Worm (Caenorhabditis elegans) whole organism, early embryonic: Measurements from ENCODE around the gene ZK643.2.

ENCODE experiments used
- B0310.2 ChIP-seq: sonication (generic microtip); optimal IDR thresholded peaks from 2 replicates; lab custom pipeline; 2016; ENCODE audit warnings: mild to moderate bottlenecking, missing genetic modification characterization, missing compliant biosample characterization
- aly-1 ChIP-seq: sonication (generic microtip); optimal IDR thresholded peaks from 2 replicates; lab custom pipeline; 2016; ENCODE audit warnings: missing genetic modification characterization, missing compliant biosample characterization
- ama-1 ChIP-seq: fragments of 150-350 bp; optimal IDR thresholded peaks from 2 replicates; lab custom pipeline; 2014
- ceh-36 ChIP-seq: sonication (generic microtip); optimal IDR thresholded peaks from 2 replicates; lab custom pipeline; 2016; ENCODE audit warnings: missing genetic modification characterization, inconsistent platforms, missing compliant biosample characterization
- flt-1 ChIP-seq: fragments of 200-800 bp; sonication (Bioruptor generic); IDR thresholded peaks from 2 replicates; pipeline ENCODE4 v1.3.6; 2022; ENCODE audit warnings: missing genetic modification characterization, missing compliant biosample characterization
- hmbx-1 ChIP-seq: sonication (generic microtip); optimal IDR thresholded peaks from 2 replicates; lab custom pipeline; 2016; ENCODE audit warnings: mild to moderate bottlenecking, missing genetic modification characterization, missing compliant biosample characterization
- sea-1 ChIP-seq: fragments of 200-800 bp; sonication (Bioruptor generic); conservative IDR thresholded peaks from 2 replicates; pipeline ENCODE4 v1.3.6; 2022; ENCODE audit warnings: missing genetic modification characterization, missing compliant biosample characterization
- tbx-11 ChIP-seq: fragments of 200-800 bp; sonication (Bioruptor generic); IDR thresholded peaks from 2 replicates; pipeline ENCODE4 v1.3.6; 2022; ENCODE audit warnings: missing genetic modification characterization, missing compliant biosample characterization
- tra-4 ChIP-seq: sonication (generic microtip); optimal IDR thresholded peaks from 2 replicates; lab custom pipeline; 2017; ENCODE audit warnings: missing genetic modification characterization, missing compliant biosample characterization

DNA sequence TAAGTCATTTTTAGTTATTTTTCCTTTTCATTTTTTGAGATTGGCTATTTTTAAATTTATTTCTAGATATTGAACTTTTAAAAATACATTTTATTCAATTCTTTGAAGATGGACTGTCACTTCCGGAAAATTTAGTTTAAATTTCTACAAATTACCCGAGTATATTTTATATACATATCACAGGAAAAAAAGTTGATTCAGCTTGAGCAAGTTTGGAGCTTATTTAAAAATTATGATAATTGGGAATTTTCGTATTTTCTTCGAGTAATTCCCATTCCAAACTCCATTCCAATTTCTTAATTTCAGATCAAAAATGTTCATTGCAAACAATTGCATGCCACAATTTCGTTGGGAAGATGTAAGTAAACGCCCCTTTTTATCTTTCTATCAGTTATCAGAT lies 26.6 kb upstream of the ZK643.2 start, which contains the start of gene arrd-15:
- TF ChIP-seq ama-1, result no peak
- TF ChIP-seq aly-1 (tag; lab: Kevin White, UChicago), result no peak
- no peak for TF ChIP-seq sea-1 (GFP tag; lab: Robert Waterston, UW)
- no peak for TF ChIP-seq B0310.2 (tag; lab: Kevin White, UChicago)
- no peak for TF ChIP-seq hmbx-1 (tag; lab: Kevin White, UChicago)
- no peak for TF ChIP-seq tra-4 (tag; lab: Kevin White, UChicago)
- TF ChIP-seq ceh-36 (tag; lab: Kevin White, UChicago), result no peak
- no peak for TF ChIP-seq tbx-11
- TF ChIP-seq flt-1 (GFP tag; lab: Robert Waterston, UW), result no peak
